Worm (Caenorhabditis elegans): Measurements from ENCODE around the gene mvk-1.

Gene mvk-1

DNA sequence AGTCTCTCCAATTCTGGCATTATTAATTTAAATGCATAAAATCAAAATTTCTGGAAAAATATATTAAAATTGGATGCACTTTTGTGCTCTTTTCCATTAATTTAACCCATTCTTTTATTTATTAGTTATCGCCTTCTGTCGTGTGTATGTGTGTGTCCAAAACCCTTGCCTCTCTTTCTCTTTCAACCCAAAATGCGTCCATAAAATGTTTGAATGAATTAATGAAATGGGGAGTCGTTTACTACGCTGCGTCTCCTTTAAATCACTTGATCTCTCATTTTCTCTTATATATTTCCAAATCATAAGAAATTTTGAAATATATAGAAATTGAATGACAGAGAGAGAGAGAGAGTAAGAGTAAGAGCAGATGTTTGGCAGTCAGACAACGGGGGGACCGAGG is 58.1 kb downstream of the mvk-1 start (continued):
- no peak for TF ChIP-seq F49E8.2 (tag; optimal IDR thresholded peaks at IDR 0.05; ENCODE audit: insufficient read depth)
- no peak for TF ChIP-seq hsf-1 (GFP tag; IDR thresholded peaks at IDR 0.05)
